Worm (Caenorhabditis elegans) whole organism, L1 larva: ENCODE measurements around the gene fbxb-106.
A peak's percentile ranks its signal among the peaks of the same experiment; 100 is the strongest.

ENCODE experiments used
- aly-2 ChIP-seq: fragments of 150-350 bp; optimal IDR thresholded peaks from 2 replicates; lab custom pipeline; 2014; ENCODE audit warnings: missing biosample characterization, missing genetic modification characterization
- dpl-1 ChIP-seq, 3 experiments: fragments of 150-350 bp in 2 of 3; sonication (generic microtip) in 1 of 3; optimal IDR thresholded peaks; 2 replicates each; lab custom pipeline; 2014 to 2017; ENCODE audit warnings: missing biosample characterization in 3 of 3, missing genetic modification characterization in 3 of 3, missing genetic modification reagents in 3 of 3
- egl-27 ChIP-seq, 2 experiments: fragments of 150-350 bp in 1 of 2; sonication (generic microtip); optimal IDR thresholded peaks; 3 replicates each; lab custom pipeline; 2017 to 2018; ENCODE audit warnings: missing biosample characterization in 2 of 2, missing genetic modification characterization in 2 of 2, missing genetic modification reagents in 2 of 2
- elt-3 ChIP-seq, 6 experiments: fragments of 150-350 bp in 1 of 6; sonication (generic microtip); optimal IDR thresholded peaks; 2 replicates each; lab custom pipeline; 2017 to 2018; ENCODE audit warnings: missing biosample characterization in 6 of 6, missing genetic modification characterization in 6 of 6, inconsistent platforms in 1 of 6
- fkh-10 ChIP-seq: sonication (generic microtip); optimal IDR thresholded peaks from 2 replicates; lab custom pipeline; 2017; ENCODE audit warnings: missing biosample characterization, missing genetic modification reagents, missing genetic modification characterization
- irx-1 ChIP-seq: sonication (generic microtip); optimal IDR thresholded peaks from 2 replicates; lab custom pipeline; 2016; ENCODE audit warnings: missing genetic modification characterization, missing compliant biosample characterization
- lin-13 ChIP-seq: fragments of 150-350 bp; optimal IDR thresholded peaks from 2 replicates; lab custom pipeline; 2014; ENCODE audit warnings: missing biosample characterization, missing genetic modification reagents, missing genetic modification characterization
- nhr-12 ChIP-seq: sonication (generic microtip); optimal IDR thresholded peaks from 2 replicates; lab custom pipeline; 2017; ENCODE audit warnings: missing biosample characterization, missing genetic modification characterization
- nhr-237 ChIP-seq: fragments of 150-350 bp; optimal IDR thresholded peaks from 2 replicates; lab custom pipeline; 2014; ENCODE audit warnings: missing biosample characterization, missing genetic modification characterization
- snpc-4 ChIP-seq: fragments of 150-350 bp; optimal IDR thresholded peaks from 2 replicates; lab custom pipeline; 2014; ENCODE audit warnings: missing biosample characterization, missing genetic modification characterization
- sox-4 ChIP-seq: sonication (generic microtip); optimal IDR thresholded peaks from 2 replicates; lab custom pipeline; 2016; ENCODE audit warnings: missing genetic modification characterization, missing compliant biosample characterization
- sptf-1 ChIP-seq: fragments of 150-350 bp; optimal IDR thresholded peaks from 2 replicates; lab custom pipeline; 2014; ENCODE audit warnings: missing biosample characterization, missing genetic modification characterization
- ztf-11 ChIP-seq, 2 experiments: sonication (generic microtip); optimal IDR thresholded peaks; 2 replicates each; lab custom pipeline; 2016 to 2017; ENCODE audit warnings: missing genetic modification characterization in 2 of 2, missing biosample characterization in 1 of 2, missing compliant biosample characterization in 1 of 2
- ztf-4 ChIP-seq: fragments of 150-350 bp; optimal IDR thresholded peaks from 2 replicates; lab custom pipeline; 2014; ENCODE audit warnings: missing biosample characterization, missing genetic modification characterization

- TF ChIP-seq dpl-1 (GFP tag; optimal IDR thresholded peaks at IDR 0.05; lab: Kevin White, UChicago) (peak in 2 of 3 experiments; percentile 12 to 21), sptf-1 (tag; lab: Kevin White, UChicago) (no peak), ztf-11 (tag; optimal IDR thresholded peaks at IDR 0.05; lab: Kevin White, UChicago) (no peak), sox-4 (tag; lab: Kevin White, UChicago) (no peak), egl-27 (tag; optimal IDR thresholded peaks at IDR 0.05; lab: Kevin White, UChicago) (no peak), elt-3 (tag; optimal IDR thresholded peaks at IDR 0.05; lab: Kevin White, UChicago) (no peak), snpc-4 (tag; lab: Kevin White, UChicago) (no peak), lin-13 (GFP tag; lab: Kevin White, UChicago) (no peak), nhr-12 (tag; lab: Kevin White, UChicago) (no peak), aly-2 (no peak), nhr-237 (tag; lab: Kevin White, UChicago) (no peak), fkh-10 (no peak), ztf-4 (tag; lab: Kevin White, UChicago) (no peak), irx-1 (tag; lab: Kevin White, UChicago) (no peak)
Measured at ce11 chrII:2734735-2735134, 27.5 kb upstream of the fbxb-106 start.
